Worm (Caenorhabditis elegans) whole organism, L2 larva: ENCODE results near the gene ins-7.

ENCODE experiments used
- aly-2 ChIP-seq: fragments of 150-350 bp; optimal IDR thresholded peaks from 2 replicates; lab custom pipeline; 2014; ENCODE audit warnings: missing biosample characterization, missing genetic modification characterization
- blmp-1 ChIP-seq: sonication (generic microtip); optimal IDR thresholded peaks from 2 replicates; lab custom pipeline; 2017; ENCODE audit warnings: missing genetic modification characterization, mild to moderate bottlenecking, missing compliant biosample characterization, antibody characterized with exemption, moderate library complexity; ENCODE audit not compliant: insufficient read depth
- nhr-77 ChIP-seq: fragments of 150-350 bp; optimal IDR thresholded peaks from 2 replicates; lab custom pipeline; 2014; ENCODE audit warnings: missing biosample characterization, missing genetic modification characterization
- skn-1 ChIP-seq: sonication (generic microtip); optimal IDR thresholded peaks from 2 replicates; lab custom pipeline; 2017; ENCODE audit warnings: missing biosample characterization, missing genetic modification characterization

ce11 chrIV:9651234-9651633, 31.4 kb downstream of the ins-7 start, which contains the start of gene chca-1:
- TF ChIP-seq aly-2 (tag; lab: Kevin White, UChicago) = no peak
- no peak for TF ChIP-seq skn-1 (tag; lab: Kevin White, UChicago)
- no peak for TF ChIP-seq nhr-77 (tag; lab: Kevin White, UChicago)
- TF ChIP-seq blmp-1 (tag; lab: Kevin White, UChicago) = no peak
